Fruit fly (Drosophila melanogaster): Measurements from ENCODE around the gene Cyp4s3.

Cyp4s3 gene

dm6 chrX:15079163-15079809 is 37.1 kb downstream of the Cyp4s3 start (continued):
- peak; percentile 41 for TF ChIP-seq CG16779 (tag; optimal IDR thresholded peaks at IDR 0.05)
- peak; percentile 23 for TF ChIP-seq Ets96B (tag; optimal IDR thresholded peaks at IDR 0.05)
- TF ChIP-seq CG7368 (GFP tag; optimal IDR thresholded peaks at IDR 0.05) = no peak
- TF ChIP-seq pdm3 (GFP tag; optimal IDR thresholded peaks at IDR 0.05) = no peak
- TF ChIP-seq CG4318 (GFP tag; optimal IDR thresholded peaks at IDR 0.05) = no peak
- TF ChIP-seq CG34406 (GFP tag; optimal IDR thresholded peaks at IDR 0.05) = no peak
- TF ChIP-seq net (GFP tag; optimal IDR thresholded peaks at IDR 0.05) = peak; percentile 25
- no peak for TF ChIP-seq CG6792 (GFP tag; optimal IDR thresholded peaks at IDR 0.05)
- TF ChIP-seq Eip75B (GFP tag; optimal IDR thresholded peaks at IDR 0.05) = no peak
- no peak for TF ChIP-seq salr (GFP tag; optimal IDR thresholded peaks at IDR 0.05)
- TF ChIP-seq eg (GFP tag; IDR thresholded peaks at IDR 0.05) = no peak
- TF ChIP-seq dac (GFP tag; optimal IDR thresholded peaks at IDR 0.05) = no peak

DNA sequence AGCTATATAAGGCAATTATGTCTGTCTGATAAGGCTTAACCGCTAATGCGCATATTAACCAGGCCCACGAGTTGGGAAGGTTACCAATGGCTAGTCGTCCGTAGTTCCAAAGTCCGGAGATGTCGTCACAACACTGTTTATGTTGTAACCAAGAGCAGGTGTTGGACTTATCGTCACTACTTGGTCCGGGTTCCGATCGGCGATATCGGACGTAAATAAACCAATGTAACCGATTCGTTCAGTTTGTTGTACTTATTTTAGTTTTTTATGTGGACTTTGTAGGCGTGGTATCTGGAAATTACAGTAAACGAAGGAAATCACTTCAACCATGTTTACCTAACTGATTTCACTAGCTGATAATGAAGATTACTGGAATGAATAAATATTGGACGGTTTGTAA is 37.9 kb downstream of the Cyp4s3 start:
- TF ChIP-seq Blimp-1 (GFP tag; optimal IDR thresholded peaks at IDR 0.05) (no peak), fkh (GFP tag; optimal IDR thresholded peaks at IDR 0.05) (peak; percentile 86), CG9139 (GFP tag; optimal IDR thresholded peaks at IDR 0.05) (peak; percentile 47), CG6854 (GFP tag; optimal IDR thresholded peaks at IDR 0.05) (no peak), ss (GFP tag; optimal IDR thresholded peaks at IDR 0.05) (peak in 1 of 2 experiments; percentile 51), Eip78C (GFP tag) (peak; percentile 71), CG3032 (tag; optimal IDR thresholded peaks at IDR 0.05) (no peak), CG8632 (GFP tag; optimal IDR thresholded peaks at IDR 0.05) (peak; percentile 5), acj6 (GFP tag; optimal IDR thresholded peaks at IDR 0.05) (no peak), salr (GFP tag; optimal IDR thresholded peaks at IDR 0.05) (peak in 1 of 2 experiments; percentile 17), CG6276 (GFP tag; optimal IDR thresholded peaks at IDR 0.05) (no peak), Eip75B (GFP tag; optimal IDR thresholded peaks at IDR 0.05) (no peak), CG10669 (GFP tag; optimal IDR thresholded peaks at IDR 0.05) (peak; percentile 32), Sox14 (GFP tag; optimal IDR thresholded peaks at IDR 0.05) (no peak), cyc (GFP tag; optimal IDR thresholded peaks at IDR 0.05) (no peak), Sox15 (GFP tag; optimal IDR thresholded peaks at IDR 0.05) (no peak), CG1621 (tag; optimal IDR thresholded peaks at IDR 0.05) (peak; percentile 22), CG6808 (GFP tag; optimal IDR thresholded peaks at IDR 0.05) (peak; percentile 36)

DNA sequence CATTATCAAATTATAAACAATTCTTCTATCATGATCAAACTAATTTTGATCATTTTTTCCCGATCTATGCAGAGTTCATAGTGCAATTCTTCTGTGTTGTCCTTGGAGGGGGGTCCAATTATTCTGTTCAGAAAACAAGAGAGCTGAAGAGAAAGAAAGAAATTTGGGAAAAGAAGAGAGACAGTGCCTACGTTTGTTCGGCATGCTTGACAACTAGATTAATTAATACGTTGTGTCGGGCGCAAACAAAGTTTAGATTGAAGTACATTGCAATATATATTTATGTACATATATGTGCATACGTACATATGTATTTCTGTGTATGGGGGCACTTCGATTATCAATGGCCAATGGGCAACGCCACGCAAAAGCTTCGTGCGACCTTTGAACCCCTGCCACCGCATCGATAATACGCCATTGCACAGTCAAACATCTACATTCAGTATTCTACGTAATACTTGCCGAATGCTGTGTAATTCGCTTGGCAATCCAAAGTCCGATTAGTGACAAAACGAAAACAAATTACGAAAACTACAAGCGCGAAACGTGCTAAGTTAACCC is 38.7 kb downstream of the Cyp4s3 start:
- TF ChIP-seq Smox (GFP tag; optimal IDR thresholded peaks at IDR 0.05) (no peak), CG6276 (GFP tag; optimal IDR thresholded peaks at IDR 0.05) (peak; percentile 28), net (GFP tag; optimal IDR thresholded peaks at IDR 0.05) (no peak), CG6808 (GFP tag; optimal IDR thresholded peaks at IDR 0.05) (peak; percentile 13), CG6854 (GFP tag; optimal IDR thresholded peaks at IDR 0.05) (peak; percentile 20), ss (GFP tag; optimal IDR thresholded peaks at IDR 0.05) (peak; percentile 33 to 46), eg (GFP tag; IDR thresholded peaks at IDR 0.05) (0 out of 3 replicates have a peak, but pooled peaks have one; percentile 19), Eip78C (GFP tag) (peak; percentile 65), svp (GFP tag) (peak; percentile 92), CG16779 (tag; optimal IDR thresholded peaks at IDR 0.05) (peak; percentile 21), Lpt (GFP tag; optimal IDR thresholded peaks at IDR 0.05) (no peak), OdsH (GFP tag; optimal IDR thresholded peaks at IDR 0.05) (no peak)

dm6 chrX:15076606-15077005 is 39.7 kb downstream of the Cyp4s3 start:
- 0 out of 3 replicates have a peak, but pooled peaks have one; percentile 31 for TF ChIP-seq eg (GFP tag; IDR thresholded peaks at IDR 0.05)
- peak; percentile 28; the same call in 1 of the 2 replicates for TF ChIP-seq CG15336 (GFP tag; IDR thresholded peaks at IDR 0.05)
- no peak for TF ChIP-seq net (GFP tag; optimal IDR thresholded peaks at IDR 0.05)
- no peak for TF ChIP-seq topi (GFP tag; optimal IDR thresholded peaks at IDR 0.05)
